Worm (Caenorhabditis elegans): ENCODE measurements around the gene folt-1.

Gene folt-1

ce11 chrV:11147780-11148144 lies 6.5 kb downstream of the folt-1 start:
- TF ChIP-seq drap-1 (GFP tag; optimal IDR thresholded peaks at IDR 0.05) = no peak
- TF ChIP-seq nhr-237 (tag; optimal IDR thresholded peaks at IDR 0.05) = peak; percentile 16

ce11 chrV:11148971-11149370 lies 7.7 kb downstream of the folt-1 start:
- peak; percentile 22 for TF ChIP-seq blmp-1 (tag; optimal IDR thresholded peaks at IDR 0.05)
- TF ChIP-seq nhr-76 (tag; optimal IDR thresholded peaks at IDR 0.05) = no peak
- TF ChIP-seq nhr-28 (tag; optimal IDR thresholded peaks at IDR 0.05) = no peak

- TF ChIP-seq elt-3 (tag; optimal IDR thresholded peaks at IDR 0.05) = no peak
- no peak for TF ChIP-seq lsy-2 (tag; optimal IDR thresholded peaks at IDR 0.05)
- no peak for TF ChIP-seq mep-1 (tag; optimal IDR thresholded peaks at IDR 0.05)
- TF ChIP-seq blmp-1 (tag; optimal IDR thresholded peaks at IDR 0.05) = no peak
- TF ChIP-seq pha-4 (tag; optimal IDR thresholded peaks at IDR 0.05) = no peak
- TF ChIP-seq flh-1 (GFP tag; optimal IDR thresholded peaks at IDR 0.05) = no peak
- no peak for TF ChIP-seq bed-3 (GFP tag; optimal IDR thresholded peaks at IDR 0.05)
- no peak for TF ChIP-seq ces-1 (GFP tag; optimal IDR thresholded peaks at IDR 0.05)
Measured at ce11 chrV:11149405-11149804, 8.1 kb downstream of the folt-1 start, which contains the start of gene T19C4.1. Gene T19C4.1 (plus strand): TSS chrV:11149705.

- no peak for TF ChIP-seq ceh-39 (tag; optimal IDR thresholded peaks at IDR 0.05)
- TF ChIP-seq ham-2 (GFP tag; optimal IDR thresholded peaks at IDR 0.05) = no peak
- TF ChIP-seq sem-2 (GFP tag; optimal IDR thresholded peaks at IDR 0.05) = no peak
- TF ChIP-seq nhr-76 (tag; optimal IDR thresholded peaks at IDR 0.05) = no peak
- no peak for TF ChIP-seq unc-62 (GFP tag; optimal IDR thresholded peaks at IDR 0.05)
- TF ChIP-seq mab-5 (tag; optimal IDR thresholded peaks at IDR 0.05) = no peak
- TF ChIP-seq sptf-1 (tag; optimal IDR thresholded peaks at IDR 0.05) = no peak
- no peak for TF ChIP-seq ceh-83 (GFP tag; optimal IDR thresholded peaks at IDR 0.05)
- no peak for TF ChIP-seq lsy-2 (tag; optimal IDR thresholded peaks at IDR 0.05)
- TF ChIP-seq cnd-1 (tag; optimal IDR thresholded peaks at IDR 0.05) = no peak
- TF ChIP-seq ces-1 (GFP tag; optimal IDR thresholded peaks at IDR 0.05) = no peak
- TF ChIP-seq nhr-237 (tag; optimal IDR thresholded peaks at IDR 0.05) = no peak
- TF ChIP-seq pha-4 (tag; optimal IDR thresholded peaks at IDR 0.05) = no peak
- TF ChIP-seq elt-3 (tag; optimal IDR thresholded peaks at IDR 0.05) = no peak
- TF ChIP-seq lin-32 (GFP tag; optimal IDR thresholded peaks at IDR 0.05) = no peak
- TF ChIP-seq lin-13 (tag; optimal IDR thresholded peaks at IDR 0.05) = no peak
Measured at ce11 chrV:11152333-11152732, 11.1 kb downstream of the folt-1 start, which contains the start of gene srg-39. Gene srg-39 (minus strand): TSS chrV:11152433.

- TF ChIP-seq drap-1 (GFP tag; optimal IDR thresholded peaks at IDR 0.05) (no peak), ceh-39 (tag; optimal IDR thresholded peaks at IDR 0.05) (no peak), lin-13 (tag; optimal IDR thresholded peaks at IDR 0.05) (no peak), mab-5 (tag; optimal IDR thresholded peaks at IDR 0.05) (no peak), nhr-76 (tag; optimal IDR thresholded peaks at IDR 0.05) (no peak), ztf-11 (tag; optimal IDR thresholded peaks at IDR 0.05) (no peak)
Measured at ce11 chrV:11155553-11155952, 14.3 kb downstream of the folt-1 start, which contains the start of gene srg-38. Gene srg-38 (minus strand): TSS chrV:11155653.

- TF ChIP-seq nhr-2 (tag; optimal IDR thresholded peaks at IDR 0.05) = no peak
- no peak for TF ChIP-seq ham-2 (GFP tag; optimal IDR thresholded peaks at IDR 0.05)
- no peak for TF ChIP-seq nhr-12 (tag; optimal IDR thresholded peaks at IDR 0.05)
- TF ChIP-seq nhr-76 (tag; optimal IDR thresholded peaks at IDR 0.05) = no peak
- no peak for TF ChIP-seq unc-39 (tag; optimal IDR thresholded peaks at IDR 0.05)
- no peak for TF ChIP-seq nhr-28 (tag; optimal IDR thresholded peaks at IDR 0.05)
- TF ChIP-seq ztf-11 (tag; optimal IDR thresholded peaks at IDR 0.05) = no peak
- TF ChIP-seq ceh-39 (tag; optimal IDR thresholded peaks at IDR 0.05) = no peak
- TF ChIP-seq mep-1 (tag; optimal IDR thresholded peaks at IDR 0.05) = no peak
- no peak for TF ChIP-seq unc-62 (GFP tag; optimal IDR thresholded peaks at IDR 0.05)
- no peak for TF ChIP-seq mab-5 (tag; optimal IDR thresholded peaks at IDR 0.05)
- no peak for TF ChIP-seq tbx-8 (GFP tag; optimal IDR thresholded peaks at IDR 0.05)
- no peak for TF ChIP-seq blmp-1 (tag; optimal IDR thresholded peaks at IDR 0.05)
- no peak for TF ChIP-seq bed-3 (GFP tag; optimal IDR thresholded peaks at IDR 0.05)
- TF ChIP-seq nhr-237 (tag; optimal IDR thresholded peaks at IDR 0.05) = no peak
- TF ChIP-seq lin-13 (tag; optimal IDR thresholded peaks at IDR 0.05) = no peak
- no peak for TF ChIP-seq snpc-4 (tag; optimal IDR thresholded peaks at IDR 0.05)
- no peak for TF ChIP-seq ceh-83 (GFP tag; optimal IDR thresholded peaks at IDR 0.05)
Measured at ce11 chrV:11156589-11156988, 15.3 kb downstream of the folt-1 start.

ce11 chrV:11157947-11158346 lies 16.7 kb downstream of the folt-1 start, which contains the start of gene srg-42:
Gene srg-42 (minus strand): TSS chrV:11158047.
- TF ChIP-seq lin-32 (GFP tag; optimal IDR thresholded peaks at IDR 0.05) = no peak
- TF ChIP-seq lin-13 (tag; optimal IDR thresholded peaks at IDR 0.05) = no peak
- no peak for TF ChIP-seq ztf-11 (tag; optimal IDR thresholded peaks at IDR 0.05)

Data from whole organism, mixed stage, embryonic.